Worm (Caenorhabditis elegans) whole organism, L3 larva: Measurements from ENCODE around the gene Y37E11AL.2.

Source experiments
- R02D3.7 ChIP-seq: fragments of 150-350 bp; optimal IDR thresholded peaks from 2 replicates; lab custom pipeline; 2014; ENCODE audit warnings: missing biosample characterization, missing genetic modification characterization
- ZK546.5 ChIP-seq: sonication (generic microtip); optimal IDR thresholded peaks from 2 replicates; lab custom pipeline; 2017; ENCODE audit warnings: missing biosample characterization, missing genetic modification characterization
- aly-2 ChIP-seq: fragments of 150-350 bp; optimal IDR thresholded peaks from 2 replicates; lab custom pipeline; 2014; ENCODE audit warnings: missing biosample characterization, missing genetic modification characterization
- ceh-16 ChIP-seq: sonication (generic microtip); optimal IDR thresholded peaks from 2 replicates; lab custom pipeline; 2017; ENCODE audit warnings: missing biosample characterization, missing genetic modification characterization
- ceh-82 ChIP-seq: fragments of 150-350 bp; optimal IDR thresholded peaks from 2 replicates; lab custom pipeline; 2014; ENCODE audit warnings: missing biosample characterization, missing genetic modification characterization
- daf-12 ChIP-seq: fragments of 150-350 bp; optimal IDR thresholded peaks from 2 replicates; lab custom pipeline; 2014; ENCODE audit warnings: missing biosample characterization, missing genetic modification reagents, missing genetic modification characterization
- egl-5 ChIP-seq: fragments of 150-350 bp; optimal IDR thresholded peaks from 2 replicates; lab custom pipeline; 2017; ENCODE audit warnings: missing biosample characterization, missing genetic modification reagents, missing genetic modification characterization, inconsistent platforms
- elt-1 ChIP-seq: fragments of 150-350 bp; optimal IDR thresholded peaks from 2 replicates; lab custom pipeline; 2014; ENCODE audit warnings: missing biosample characterization, missing genetic modification characterization
- elt-2 ChIP-seq: sonication (generic microtip); optimal IDR thresholded peaks from 2 replicates; lab custom pipeline; 2016; ENCODE audit warnings: missing genetic modification reagents, mild to moderate bottlenecking, missing genetic modification characterization, missing compliant biosample characterization
- elt-3 ChIP-seq, 3 experiments: fragments of 150-350 bp in 1 of 3; sonication (generic microtip) in 2 of 3; optimal IDR thresholded peaks; 2 replicates in 2 of 3; 4 replicates in 1 of 3; lab custom pipeline; 2014 to 2017; ENCODE audit warnings: missing biosample characterization in 3 of 3, missing genetic modification characterization in 3 of 3
- fkh-2 ChIP-seq: fragments of 150-350 bp; optimal IDR thresholded peaks from 2 replicates; lab custom pipeline; 2014; ENCODE audit warnings: missing biosample characterization, missing genetic modification reagents, missing genetic modification characterization
- fos-1 ChIP-seq: fragments of 150-350 bp; optimal IDR thresholded peaks from 2 replicates; lab custom pipeline; 2014; ENCODE audit warnings: missing biosample characterization, missing genetic modification characterization
- hmg-11 ChIP-seq: sonication (generic microtip); optimal IDR thresholded peaks from 2 replicates; lab custom pipeline; 2016; ENCODE audit warnings: missing genetic modification characterization, missing compliant biosample characterization
- jun-1 ChIP-seq: fragments of 150-350 bp; optimal IDR thresholded peaks from 2 replicates; lab custom pipeline; 2014; ENCODE audit warnings: missing biosample characterization, missing genetic modification reagents, missing genetic modification characterization
- lin-15B ChIP-seq: fragments of 150-350 bp; optimal IDR thresholded peaks from 2 replicates; lab custom pipeline; 2014; ENCODE audit warnings: missing biosample characterization, missing genetic modification characterization
- lin-39 ChIP-seq: fragments of 150-350 bp; optimal IDR thresholded peaks from 2 replicates; lab custom pipeline; 2018; ENCODE audit warnings: missing biosample characterization, missing genetic modification reagents, missing genetic modification characterization
- lsy-12 ChIP-seq: sonication (generic microtip); optimal IDR thresholded peaks from 2 replicates; lab custom pipeline; 2016; ENCODE audit warnings: mild to moderate bottlenecking, missing genetic modification characterization, missing compliant biosample characterization
- mdl-1 ChIP-seq: fragments of 150-350 bp; optimal IDR thresholded peaks from 2 replicates; lab custom pipeline; 2014; ENCODE audit warnings: missing biosample characterization, missing genetic modification characterization
- mml-1 ChIP-seq: fragments of 150-350 bp; sonication (generic microtip); optimal IDR thresholded peaks from 3 replicates; lab custom pipeline; 2014; ENCODE audit warnings: missing biosample characterization, missing genetic modification characterization
- nfya-1 ChIP-seq: sonication (generic microtip); optimal IDR thresholded peaks from 2 replicates; lab custom pipeline; 2017; ENCODE audit warnings: missing genetic modification characterization, mild to moderate bottlenecking, missing compliant biosample characterization, antibody characterized with exemption, moderate library complexity; ENCODE audit not compliant: insufficient read depth
- nhr-25 ChIP-seq: sonication (generic microtip); optimal IDR thresholded peaks from 2 replicates; lab custom pipeline; 2017; ENCODE audit warnings: missing biosample characterization, missing genetic modification characterization
- nhr-28 ChIP-seq: fragments of 150-350 bp; optimal IDR thresholded peaks from 2 replicates; lab custom pipeline; 2014; ENCODE audit warnings: missing biosample characterization, missing genetic modification characterization
- nhr-67 ChIP-seq: fragments of 150-350 bp; optimal IDR thresholded peaks from 2 replicates; lab custom pipeline; 2014; ENCODE audit warnings: missing biosample characterization, missing genetic modification characterization
- nhr-76 ChIP-seq: fragments of 150-350 bp; sonication (generic microtip); optimal IDR thresholded peaks from 5 replicates; lab custom pipeline; 2014; ENCODE audit warnings: missing biosample characterization, missing genetic modification characterization
- nhr-77 ChIP-seq: fragments of 150-350 bp; optimal IDR thresholded peaks from 2 replicates; lab custom pipeline; 2014; ENCODE audit warnings: missing biosample characterization, missing genetic modification characterization
- pha-4 ChIP-seq: fragments of 150-350 bp; optimal IDR thresholded peaks from 2 replicates; lab custom pipeline; 2014; ENCODE audit warnings: missing biosample characterization, missing genetic modification reagents, missing genetic modification characterization
- pqm-1 ChIP-seq: fragments of 150-350 bp; optimal IDR thresholded peaks from 2 replicates; lab custom pipeline; 2017; ENCODE audit warnings: missing biosample characterization, missing genetic modification characterization, inconsistent platforms
- sea-2 ChIP-seq: fragments of 150-350 bp; sonication (generic microtip); optimal IDR thresholded peaks from 4 replicates; lab custom pipeline; 2014; ENCODE audit warnings: missing biosample characterization, missing genetic modification reagents, missing genetic modification characterization
- snpc-4 ChIP-seq: fragments of 150-350 bp; optimal IDR thresholded peaks from 2 replicates; lab custom pipeline; 2014; ENCODE audit warnings: missing biosample characterization, missing genetic modification characterization
- tbx-2 ChIP-seq: sonication (generic microtip); optimal IDR thresholded peaks from 2 replicates; lab custom pipeline; 2016; ENCODE audit warnings: mild to moderate bottlenecking, missing genetic modification characterization, missing compliant biosample characterization
- unc-39 ChIP-seq: sonication (generic microtip); optimal IDR thresholded peaks from 4 replicates; lab custom pipeline; 2017; ENCODE audit warnings: missing biosample characterization, missing genetic modification characterization
- zag-1 ChIP-seq: fragments of 150-350 bp; optimal IDR thresholded peaks from 2 replicates; lab custom pipeline; 2014; ENCODE audit warnings: missing biosample characterization, missing genetic modification characterization
- ztf-11 ChIP-seq: fragments of 150-350 bp; optimal IDR thresholded peaks from 2 replicates; lab custom pipeline; 2014; ENCODE audit warnings: missing biosample characterization, missing genetic modification characterization

Y37E11AL.2 gene

DNA sequence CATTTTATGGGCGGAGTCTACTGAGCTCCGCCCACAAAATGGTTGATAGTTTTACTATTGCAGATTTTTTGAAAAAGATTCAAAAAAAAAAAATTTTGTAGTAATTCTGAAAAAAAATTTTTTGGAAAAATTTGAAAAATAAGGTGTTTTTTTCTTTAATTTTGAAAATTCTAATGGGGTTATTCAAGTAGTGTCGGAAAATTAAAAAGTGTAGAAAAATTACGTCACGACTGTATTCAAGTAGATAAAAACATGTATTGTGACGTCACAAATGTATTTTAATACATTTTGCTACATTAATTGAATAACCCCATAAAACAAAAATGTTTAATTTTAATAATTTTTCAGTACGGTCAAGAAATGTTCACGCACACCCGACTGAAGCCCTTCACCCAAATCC lies 35.0 kb downstream of the Y37E11AL.2 start:
- no peak for TF ChIP-seq ZK546.5
- TF ChIP-seq hmg-11, result no peak
- no peak for TF ChIP-seq sea-2 (GFP tag; lab: Kevin White, UChicago)
- no peak for TF ChIP-seq daf-12
- no peak for TF ChIP-seq pha-4 (tag; lab: Kevin White, UChicago)
- TF ChIP-seq fos-1 (tag; lab: Kevin White, UChicago), result no peak
- no peak for TF ChIP-seq mml-1
- no peak for TF ChIP-seq ztf-11
- TF ChIP-seq lin-39 (tag; lab: Kevin White, UChicago), result no peak
- TF ChIP-seq lsy-12 (tag; lab: Kevin White, UChicago), result no peak
- TF ChIP-seq nhr-67 (tag; lab: Kevin White, UChicago), result no peak
- TF ChIP-seq pqm-1, result no peak
- TF ChIP-seq elt-3 (tag; optimal IDR thresholded peaks at IDR 0.05; lab: Kevin White, UChicago), result no peak
- TF ChIP-seq snpc-4 (tag; lab: Kevin White, UChicago), result no peak
- no peak for TF ChIP-seq nhr-77 (tag; lab: Kevin White, UChicago)
- TF ChIP-seq nhr-76 (tag; lab: Kevin White, UChicago), result no peak
- TF ChIP-seq aly-2 (tag; lab: Kevin White, UChicago), result no peak
- TF ChIP-seq elt-1, result no peak
- no peak for TF ChIP-seq nhr-28 (tag; lab: Kevin White, UChicago)
- TF ChIP-seq, all 47 proteins: peak for 0

DNA sequence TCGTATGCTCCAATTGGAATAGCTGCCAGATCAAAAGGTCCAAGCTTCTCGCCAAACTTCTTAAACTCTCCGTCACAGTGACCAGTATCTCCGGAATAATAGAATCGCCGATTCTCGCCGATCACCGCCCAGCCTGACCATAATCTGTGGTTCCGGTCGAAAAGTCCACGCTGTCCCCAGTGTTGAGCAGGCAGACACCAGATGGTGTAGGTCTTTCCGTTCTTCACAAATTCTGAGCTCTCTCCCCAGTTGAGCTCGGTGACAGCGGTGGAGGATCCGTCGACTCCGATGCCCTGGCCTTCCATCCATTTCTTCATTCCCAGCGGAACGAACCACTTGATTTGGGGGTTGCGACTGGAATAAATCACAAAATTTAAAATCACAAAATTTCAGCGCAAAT lies 37.9 kb downstream of the Y37E11AL.2 start:
- TF ChIP-seq pqm-1, result no peak
- TF ChIP-seq jun-1, result no peak
- TF ChIP-seq R02D3.7 (tag; lab: Kevin White, UChicago), result no peak
- TF ChIP-seq ZK546.5, result no peak
- no peak for TF ChIP-seq ceh-16 (tag; lab: Kevin White, UChicago)
- TF ChIP-seq pha-4 (tag; lab: Kevin White, UChicago), result no peak
- no peak for TF ChIP-seq sea-2 (GFP tag; lab: Kevin White, UChicago)
- TF ChIP-seq elt-2, result no peak
- no peak for TF ChIP-seq mdl-1 (tag; lab: Kevin White, UChicago)
- TF ChIP-seq unc-39 (tag; lab: Kevin White, UChicago), result no peak
- no peak for TF ChIP-seq nhr-77 (tag; lab: Kevin White, UChicago)

DNA sequence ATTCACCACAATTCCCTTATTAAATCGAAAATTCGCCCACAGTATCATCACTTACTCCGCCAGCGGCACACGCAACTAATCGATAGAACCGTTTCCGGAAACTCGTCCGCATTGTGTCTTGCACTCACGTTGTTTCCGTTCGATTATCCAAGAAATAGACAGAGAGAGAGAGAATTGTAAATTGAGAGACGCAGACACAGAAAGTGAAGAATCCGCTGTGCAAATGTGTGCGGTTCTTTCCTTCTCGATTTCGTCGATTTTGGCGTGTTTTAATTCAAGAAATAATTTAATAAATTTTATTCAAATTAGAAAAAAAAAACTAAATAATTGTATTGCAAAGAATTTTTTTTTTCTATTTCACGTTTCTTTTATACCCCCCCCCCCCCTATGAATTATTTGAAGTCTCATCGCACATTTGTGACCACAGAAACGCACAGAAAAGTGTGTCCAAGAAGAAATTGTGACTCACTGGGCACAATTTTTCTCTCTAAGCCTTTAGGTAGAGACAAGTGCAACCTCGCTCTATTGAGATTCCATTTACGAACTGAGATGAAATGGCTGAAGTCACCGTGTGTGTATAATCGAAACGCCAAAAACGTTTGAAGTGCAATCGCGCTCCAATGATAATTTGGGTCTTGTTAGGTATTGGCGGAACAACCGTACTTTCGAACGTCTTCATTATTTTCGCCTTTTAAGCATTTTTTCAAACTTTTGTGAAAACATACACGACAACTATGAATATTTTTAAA lies 40.5 kb downstream of the Y37E11AL.2 start, which contains the start of gene nape-2:
Gene nape-2 (minus strand): TSS at position 271 of the 749 bp plus-strand sequence.
- peak; percentile 33 for TF ChIP-seq lin-39 (tag; lab: Kevin White, UChicago)
- peak; percentile 23 for TF ChIP-seq lin-15B (tag; lab: Kevin White, UChicago)
- no peak for TF ChIP-seq tbx-2 (tag; lab: Kevin White, UChicago)
- peak; percentile 31 for TF ChIP-seq pha-4 (tag; lab: Kevin White, UChicago)
- no peak for TF ChIP-seq hmg-11

DNA sequence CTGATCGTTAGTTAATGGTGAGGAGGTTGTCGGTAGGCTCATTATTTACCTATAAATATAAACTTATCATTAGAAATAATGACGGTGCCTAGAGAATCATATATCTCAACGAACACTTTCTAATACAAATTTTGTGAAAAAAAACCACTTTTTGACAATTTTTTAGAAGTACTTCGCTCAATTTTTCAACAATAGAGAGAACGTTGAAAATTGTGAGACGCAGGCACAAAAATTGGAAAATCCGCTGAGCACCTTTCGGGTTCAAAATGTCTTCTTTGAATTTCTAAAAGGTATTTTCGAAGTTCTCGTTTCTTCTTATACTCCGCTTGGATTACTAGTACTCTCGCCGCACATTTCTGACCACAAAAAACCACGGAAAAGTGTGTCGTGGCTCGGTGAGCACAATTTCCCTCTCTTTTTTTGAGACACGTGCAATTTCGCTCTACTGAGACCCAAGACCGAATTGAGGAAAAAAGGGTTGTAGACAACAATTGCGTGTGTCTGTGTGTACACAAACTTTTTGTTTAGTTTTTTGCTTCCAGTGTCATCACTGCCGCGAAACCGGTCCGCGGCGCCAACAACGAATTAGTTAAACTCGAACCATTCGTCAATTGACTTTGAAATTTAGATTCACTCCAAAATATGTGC lies 42.7 kb downstream of the Y37E11AL.2 start, which contains the start of gene nape-1:
Gene nape-1 (minus strand): TSS at position 51 of the 648 bp plus-strand sequence.
- TF ChIP-seq egl-5 (peak; percentile 41), lin-15B (tag; lab: Kevin White, UChicago) (peak; percentile 59), unc-39 (tag; lab: Kevin White, UChicago) (no peak), pqm-1 (peak; percentile 31), tbx-2 (tag; lab: Kevin White, UChicago) (no peak), lin-39 (tag; lab: Kevin White, UChicago) (peak; percentile 46), pha-4 (tag; lab: Kevin White, UChicago) (peak; percentile 99), elt-2 (peak; percentile 35), nfya-1 (tag; lab: Kevin White, UChicago) (peak; percentile 54), elt-3 (tag; optimal IDR thresholded peaks at IDR 0.05; lab: Kevin White, UChicago) (no peak), hmg-11 (peak; percentile 42), ZK546.5 (no peak)

DNA sequence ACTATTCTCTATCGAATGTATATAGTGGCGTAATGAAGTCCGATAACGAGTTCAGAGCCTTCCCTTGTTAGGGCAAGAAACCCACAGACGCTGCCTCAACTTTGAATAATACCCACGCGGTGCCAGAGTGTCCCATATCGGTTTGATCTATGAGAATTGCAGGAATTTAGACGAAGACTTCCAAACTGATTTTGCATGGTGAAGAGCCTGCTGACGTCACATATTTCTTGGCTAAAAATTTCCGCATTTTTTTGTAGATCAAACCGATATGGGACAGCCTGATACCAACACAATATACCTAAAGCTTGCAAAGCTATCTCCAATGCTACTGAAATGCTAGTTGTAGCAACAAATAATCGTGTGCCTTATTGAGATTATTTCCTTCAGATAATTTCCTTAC lies 43.6 kb downstream of the Y37E11AL.2 start:
- TF ChIP-seq hmg-11, result no peak
- no peak for TF ChIP-seq unc-39 (tag; lab: Kevin White, UChicago)
- no peak for TF ChIP-seq nhr-77 (tag; lab: Kevin White, UChicago)
- TF ChIP-seq fkh-2 (tag; lab: Kevin White, UChicago), result no peak
- no peak for TF ChIP-seq nhr-25
- no peak for TF ChIP-seq ceh-82
- TF ChIP-seq fos-1 (tag; lab: Kevin White, UChicago), result no peak
- TF ChIP-seq zag-1 (tag; lab: Kevin White, UChicago), result no peak
